Worm (Caenorhabditis elegans) whole organism, early embryonic: ENCODE measurements around the gene cpr-1.
A peak's percentile ranks its signal among the peaks of the same experiment; 100 is the strongest.

Experiments used
- B0310.2 ChIP-seq: sonication (generic microtip); optimal IDR thresholded peaks from 2 replicates; lab custom pipeline; 2016; ENCODE audit warnings: mild to moderate bottlenecking, missing genetic modification characterization, missing compliant biosample characterization
- F13C5.2 ChIP-seq: sonication (generic microtip); optimal IDR thresholded peaks from 2 replicates; lab custom pipeline; 2017; ENCODE audit warnings: mild to moderate bottlenecking, missing genetic modification characterization, inconsistent platforms, missing compliant biosample characterization
- aly-1 ChIP-seq: sonication (generic microtip); optimal IDR thresholded peaks from 2 replicates; lab custom pipeline; 2016; ENCODE audit warnings: missing genetic modification characterization, missing compliant biosample characterization
- ama-1 ChIP-seq: fragments of 150-350 bp; optimal IDR thresholded peaks from 2 replicates; lab custom pipeline; 2014
- ceh-13 ChIP-seq: fragments of 200-800 bp; sonication (Bioruptor generic); optimal IDR thresholded peaks from 2 replicates; lab custom pipeline; 2018; ENCODE audit warnings: mild to moderate bottlenecking, missing genetic modification characterization, missing compliant biosample characterization
- ceh-36 ChIP-seq: sonication (generic microtip); optimal IDR thresholded peaks from 2 replicates; lab custom pipeline; 2016; ENCODE audit warnings: missing genetic modification characterization, inconsistent platforms, missing compliant biosample characterization
- ets-7 ChIP-seq: sonication (generic microtip); optimal IDR thresholded peaks from 2 replicates; lab custom pipeline; 2016; ENCODE audit warnings: missing genotype, missing genetic modification characterization, missing compliant biosample characterization
- flt-1 ChIP-seq: fragments of 200-800 bp; sonication (Bioruptor generic); IDR thresholded peaks from 2 replicates; pipeline ENCODE4 v1.3.6; 2022; ENCODE audit warnings: missing genetic modification characterization, missing compliant biosample characterization
- hmbx-1 ChIP-seq: sonication (generic microtip); optimal IDR thresholded peaks from 2 replicates; lab custom pipeline; 2016; ENCODE audit warnings: mild to moderate bottlenecking, missing genetic modification characterization, missing compliant biosample characterization
- hmg-4 ChIP-seq: fragments of 200-800 bp; sonication (Bioruptor generic); optimal IDR thresholded peaks from 2 replicates; lab custom pipeline; 2018; ENCODE audit warnings: mild to moderate bottlenecking, missing genetic modification characterization, missing compliant biosample characterization
- hnd-1 ChIP-seq: sonication (generic microtip); optimal IDR thresholded peaks from 2 replicates; lab custom pipeline; 2016; ENCODE audit warnings: missing genetic modification characterization, missing compliant biosample characterization
- pes-1 ChIP-seq: fragments of 200-800 bp; sonication (Bioruptor generic); IDR thresholded peaks from 2 replicates; pipeline ENCODE4 v1.3.6; 2022; ENCODE audit warnings: missing genetic modification reagents, missing genetic modification characterization, missing compliant biosample characterization
- scrt-1 ChIP-seq: fragments of 200-800 bp; sonication (Bioruptor generic); IDR thresholded peaks from 2 replicates; pipeline ENCODE4 v1.3.6; 2022; ENCODE audit warnings: missing genetic modification characterization, missing compliant biosample characterization
- sea-1 ChIP-seq: fragments of 200-800 bp; sonication (Bioruptor generic); conservative IDR thresholded peaks from 2 replicates; pipeline ENCODE4 v1.3.6; 2022; ENCODE audit warnings: missing genetic modification characterization, missing compliant biosample characterization
- tbx-11 ChIP-seq: fragments of 200-800 bp; sonication (Bioruptor generic); IDR thresholded peaks from 2 replicates; pipeline ENCODE4 v1.3.6; 2022; ENCODE audit warnings: missing genetic modification characterization, missing compliant biosample characterization
- tbx-37 ChIP-seq: fragments of 200-800 bp; sonication (Bioruptor generic); conservative IDR thresholded peaks from 2 replicates; pipeline ENCODE4 v1.3.6; 2022; ENCODE audit warnings: missing genetic modification reagents, missing genetic modification characterization, missing compliant biosample characterization
- tra-4 ChIP-seq: sonication (generic microtip); optimal IDR thresholded peaks from 2 replicates; lab custom pipeline; 2017; ENCODE audit warnings: missing genetic modification characterization, missing compliant biosample characterization

cpr-1 gene

DNA sequence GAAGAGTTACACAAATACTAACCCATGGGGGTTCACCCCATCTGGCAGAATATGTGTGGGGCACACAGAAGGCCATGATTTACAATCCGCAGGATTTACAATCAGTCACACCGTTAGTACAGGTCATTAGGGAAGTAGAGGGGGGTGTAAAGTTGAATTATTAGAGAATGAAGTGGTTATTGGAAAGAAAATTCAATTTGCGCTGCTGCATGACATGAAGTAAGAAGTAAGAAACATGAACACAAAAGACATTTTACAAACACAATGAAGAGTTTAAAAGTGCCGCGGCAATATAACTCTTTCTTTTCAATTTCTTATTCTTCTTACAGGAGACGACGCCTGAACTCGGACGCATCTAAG is 14.5 kb upstream of the cpr-1 start:
- TF ChIP-seq pes-1 = 0 out of 2 replicates have a peak, but pooled peaks have one; percentile 31
- TF ChIP-seq scrt-1 (GFP tag; lab: Robert Waterston, UW) = no peak
- TF ChIP-seq B0310.2 (tag; lab: Kevin White, UChicago) = peak; percentile 18

DNA sequence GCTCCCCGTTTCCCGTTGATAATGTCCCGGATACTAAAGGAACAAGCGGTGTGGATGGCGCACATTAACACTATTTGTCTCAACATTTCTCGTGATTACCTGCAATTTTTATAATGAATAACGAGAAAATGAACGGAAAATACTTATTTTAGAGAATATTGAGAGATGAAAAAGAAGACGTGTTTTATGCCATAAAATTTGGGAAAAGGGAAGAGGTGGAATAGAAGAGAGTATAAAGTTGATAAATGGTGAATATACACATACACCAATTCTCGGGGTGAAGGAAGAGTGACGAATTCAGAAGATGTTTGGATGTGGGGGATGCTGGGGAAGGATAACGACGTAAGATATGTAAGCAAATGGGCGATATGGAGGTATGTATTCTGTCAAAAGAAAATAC is 10.6 kb upstream of the cpr-1 start, which contains the start of gene F58H1.7:
F58H1.7 (minus strand) TSS at position 101 of the 400 bp plus-strand sequence.
- TF ChIP-seq ets-7 (tag; lab: Kevin White, UChicago) = no peak
- no peak for TF ChIP-seq aly-1
- no peak for TF ChIP-seq scrt-1 (GFP tag; lab: Robert Waterston, UW)
- TF ChIP-seq tbx-37 (GFP tag; lab: Robert Waterston, UW) = no peak
- TF ChIP-seq hmbx-1 (tag; lab: Kevin White, UChicago) = no peak
- TF ChIP-seq pes-1 = no peak
- no peak for TF ChIP-seq tbx-11 (GFP tag; lab: Robert Waterston, UW)
- no peak for TF ChIP-seq ceh-13
- no peak for TF ChIP-seq ama-1 (lab: Kevin White, UChicago)
- TF ChIP-seq flt-1 (GFP tag; lab: Robert Waterston, UW) = no peak
- TF ChIP-seq sea-1 = no peak
- no peak for TF ChIP-seq F13C5.2 (tag; lab: Kevin White, UChicago)
- TF ChIP-seq hmg-4 (GFP tag; lab: Kevin White, UChicago) = no peak
- TF ChIP-seq tra-4 (tag; lab: Kevin White, UChicago) = no peak
- no peak for TF ChIP-seq ceh-36
- no peak for TF ChIP-seq hnd-1 (tag; lab: Kevin White, UChicago)
- TF ChIP-seq B0310.2 (tag; lab: Kevin White, UChicago) = no peak

DNA sequence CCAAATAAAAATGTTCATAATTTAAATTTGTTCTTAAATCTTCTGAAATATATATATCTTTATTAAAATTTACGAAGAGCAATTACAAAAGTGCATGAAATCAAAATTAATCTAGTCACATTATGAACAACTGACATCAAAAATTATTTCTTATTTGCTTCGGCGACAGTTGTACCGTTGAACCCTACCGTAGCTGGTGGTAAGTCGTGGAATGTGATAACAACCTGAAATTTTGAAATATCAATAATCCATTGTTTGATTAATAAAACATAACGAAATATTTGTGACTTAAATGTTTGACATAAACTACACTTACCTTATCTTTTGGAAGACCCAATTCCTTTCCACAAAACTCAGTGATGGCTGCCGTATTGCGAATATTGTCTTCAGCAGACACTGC is 1.4 kb downstream of the cpr-1 start:
- TF ChIP-seq hnd-1 (tag; lab: Kevin White, UChicago) (no peak), ama-1 (lab: Kevin White, UChicago) (no peak)

DNA sequence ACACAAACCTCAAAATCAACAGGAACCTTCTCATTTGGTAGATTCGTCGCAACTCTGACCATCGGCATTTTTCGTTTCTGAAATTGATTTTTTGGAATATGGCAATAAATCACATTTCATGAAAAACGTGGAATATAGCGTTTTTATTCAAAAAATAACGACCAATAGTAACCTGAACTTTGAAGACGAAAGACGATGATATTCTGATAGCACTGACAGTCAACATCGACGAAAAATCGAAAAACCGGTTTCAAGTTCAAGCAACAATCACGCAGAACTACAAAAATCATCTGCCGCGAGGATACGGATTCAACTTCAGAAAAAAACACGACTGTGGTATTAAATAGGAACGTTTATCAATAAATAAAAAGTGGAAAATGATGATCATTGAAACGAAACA is 2.8 kb downstream of the cpr-1 start, which contains the start of gene mif-2:
mif-2 (minus strand) TSS at position 281 of the 400 bp plus-strand sequence.
- TF ChIP-seq ceh-13 (no peak), ama-1 (lab: Kevin White, UChicago) (peak; percentile 28)

DNA sequence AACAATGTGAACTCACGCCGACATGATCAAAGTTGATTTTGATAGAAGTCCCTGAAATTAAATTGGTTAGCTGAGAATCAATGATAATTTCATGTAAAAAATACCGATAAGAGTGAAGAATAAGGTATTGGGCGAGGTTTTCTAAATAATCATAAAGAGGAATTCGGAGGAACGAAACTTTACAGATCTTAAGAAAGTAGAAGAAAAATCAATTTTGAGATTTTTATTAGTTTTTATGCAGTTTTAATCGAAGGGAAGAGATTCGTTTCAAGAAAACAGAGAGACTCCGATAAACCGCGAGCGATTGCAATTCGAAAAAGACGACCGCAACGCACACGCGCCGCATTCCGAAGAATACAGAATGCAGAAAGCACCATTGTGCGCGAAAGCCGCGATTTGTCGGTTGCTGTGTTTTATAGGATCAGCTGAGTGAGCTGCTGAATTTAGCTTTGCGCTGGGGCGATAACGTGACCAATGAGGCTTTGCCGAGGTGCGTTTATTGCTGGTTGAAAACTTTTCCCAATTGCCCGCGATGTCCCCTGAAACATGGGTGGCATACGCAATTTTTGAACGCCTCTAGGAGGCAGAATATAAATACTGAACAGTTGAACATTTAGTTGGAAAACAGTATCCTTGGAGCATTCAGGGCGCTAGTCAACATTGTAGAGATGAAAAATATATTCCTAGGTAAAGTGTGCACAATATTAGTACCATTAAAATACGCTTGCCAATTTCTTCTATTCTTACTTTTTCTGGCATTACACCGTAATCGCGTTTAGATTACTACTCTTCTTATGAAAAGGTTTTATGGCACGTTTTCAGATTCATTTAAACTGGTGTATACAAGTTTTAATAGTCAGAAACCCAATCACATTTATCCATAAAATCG is 4.6 kb downstream of the cpr-1 start, which contains the start of gene snr-4:
snr-4 (minus strand) TSS at position 51 of the 889 bp plus-strand sequence.
- TF ChIP-seq scrt-1 (GFP tag; lab: Robert Waterston, UW) (no peak), hnd-1 (tag; lab: Kevin White, UChicago) (no peak), tbx-11 (GFP tag; lab: Robert Waterston, UW) (no peak), ets-7 (tag; lab: Kevin White, UChicago) (no peak), sea-1 (0 out of 2 replicates have a peak, but pooled peaks have one; percentile 66), hmg-4 (GFP tag; lab: Kevin White, UChicago) (peak; percentile 57), flt-1 (GFP tag; lab: Robert Waterston, UW) (peak; percentile 63), F13C5.2 (tag; lab: Kevin White, UChicago) (peak; percentile 73), pes-1 (peak; percentile 53; the same call in 1 of the 2 replicates), hmbx-1 (tag; lab: Kevin White, UChicago) (no peak), B0310.2 (tag; lab: Kevin White, UChicago) (peak; percentile 57), aly-1 (no peak), ama-1 (lab: Kevin White, UChicago) (peak; percentile 94), ceh-13 (peak; percentile 6), tbx-37 (GFP tag; lab: Robert Waterston, UW) (no peak; the same call in 1 of the 2 replicates), ceh-36 (peak; percentile 31), tra-4 (tag; lab: Kevin White, UChicago) (peak; percentile 8)

DNA sequence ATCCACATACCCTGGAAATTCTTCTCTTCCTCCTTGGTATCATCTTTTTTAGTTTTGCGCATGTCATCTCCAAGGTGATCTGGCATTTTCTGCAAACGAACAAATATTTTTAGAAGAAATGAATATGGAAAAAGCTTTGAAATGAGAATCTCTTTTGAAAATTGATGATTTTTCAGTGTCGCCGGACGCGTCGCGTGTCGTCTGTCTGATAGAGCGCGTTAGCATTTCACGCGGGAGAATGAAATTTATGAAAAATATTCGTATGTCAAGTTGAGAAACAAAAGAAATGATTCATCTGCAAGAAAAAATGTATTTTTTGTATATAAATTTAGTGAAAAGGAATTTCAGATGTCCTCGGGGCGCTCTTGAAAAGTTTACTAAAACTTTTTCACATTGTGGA is 7.0 kb downstream of the cpr-1 start, which contains the start of gene rpt-1:
rpt-1 (minus strand) TSS at position 89 of the 400 bp plus-strand sequence.
- no peak for TF ChIP-seq ets-7 (tag; lab: Kevin White, UChicago)
- TF ChIP-seq aly-1 = no peak
- TF ChIP-seq F13C5.2 (tag; lab: Kevin White, UChicago) = peak; percentile 13
- TF ChIP-seq scrt-1 (GFP tag; lab: Robert Waterston, UW) = no peak

DNA sequence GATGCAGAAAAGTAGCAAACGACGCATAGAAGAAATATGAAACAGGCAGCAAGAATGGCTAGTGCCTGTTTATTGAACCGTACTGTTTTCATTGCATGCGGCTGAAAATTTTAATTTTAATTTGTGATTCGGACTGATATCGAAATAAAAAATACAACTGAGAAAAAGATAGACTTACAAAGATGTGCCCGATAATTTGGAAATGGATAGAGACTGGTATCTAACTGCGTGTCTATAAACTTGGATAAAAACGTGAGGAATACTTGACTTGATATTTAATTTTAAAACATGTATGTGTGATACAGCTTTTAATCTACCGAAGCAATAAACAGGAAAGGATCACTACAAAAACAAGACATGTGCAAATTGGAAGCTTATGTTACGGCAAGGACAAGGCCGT is 10.0 kb downstream of the cpr-1 start, which contains the start of gene mans-2:
mans-2 (minus strand) TSS at position 101 of the 400 bp plus-strand sequence.
- TF ChIP-seq flt-1 (GFP tag; lab: Robert Waterston, UW) = no peak
- TF ChIP-seq pes-1 = no peak
- TF ChIP-seq sea-1 = no peak
- no peak for TF ChIP-seq hmbx-1 (tag; lab: Kevin White, UChicago)
- TF ChIP-seq tbx-37 (GFP tag; lab: Robert Waterston, UW) = no peak
- no peak for TF ChIP-seq tra-4 (tag; lab: Kevin White, UChicago)
- no peak for TF ChIP-seq aly-1
- no peak for TF ChIP-seq hmg-4 (GFP tag; lab: Kevin White, UChicago)
- TF ChIP-seq scrt-1 (GFP tag; lab: Robert Waterston, UW) = no peak
- TF ChIP-seq ceh-36 = no peak
- TF ChIP-seq tbx-11 (GFP tag; lab: Robert Waterston, UW) = no peak
- no peak for TF ChIP-seq hnd-1 (tag; lab: Kevin White, UChicago)
- no peak for TF ChIP-seq B0310.2 (tag; lab: Kevin White, UChicago)
- TF ChIP-seq ets-7 (tag; lab: Kevin White, UChicago) = no peak
- TF ChIP-seq ceh-13 = no peak
- no peak for TF ChIP-seq ama-1 (lab: Kevin White, UChicago)
- no peak for TF ChIP-seq F13C5.2 (tag; lab: Kevin White, UChicago)
